Worm (Caenorhabditis elegans) whole organism, young adult: ENCODE data around the gene set-4.

ENCODE experiments used
- B0035.1 ChIP-seq: sonication (generic microtip); optimal IDR thresholded peaks from 2 replicates; lab custom pipeline; 2016; ENCODE audit warnings: missing genetic modification characterization, mild to moderate bottlenecking, missing compliant biosample characterization, missing genotype, missing genetic modification reagents
- B0261.1 ChIP-seq: sonication (generic microtip); optimal IDR thresholded peaks from 2 replicates; lab custom pipeline; 2016; ENCODE audit warnings: mild to moderate bottlenecking, missing genetic modification characterization, moderate library complexity, missing compliant biosample characterization
- B0336.3 ChIP-seq: fragments of 200-800 bp; sonication (Bioruptor generic); IDR thresholded peaks from 2 replicates; pipeline ENCODE4 v1.3.6; 2022; ENCODE audit warnings: missing genetic modification characterization, missing compliant biosample characterization
- C17E4.6 ChIP-seq: fragments of 200-800 bp; sonication (Bioruptor generic); IDR thresholded peaks from 2 replicates; pipeline ENCODE4 v1.3.6; 2022; ENCODE audit warnings: missing genetic modification reagents, missing genetic modification characterization, missing compliant biosample characterization
- D2030.7 ChIP-seq: fragments of 200-800 bp; sonication (Bioruptor generic); IDR thresholded peaks from 2 replicates; pipeline ENCODE4 v1.3.6; 2022; ENCODE audit warnings: missing genetic modification reagents, missing genetic modification characterization, missing compliant biosample characterization
- F37B4.10 ChIP-seq: fragments of 200-800 bp; sonication (Bioruptor generic); IDR thresholded peaks from 2 replicates; pipeline ENCODE4 v1.3.6; 2022; ENCODE audit warnings: missing genetic modification characterization, missing compliant biosample characterization
- F49E8.2 ChIP-seq: sonication (generic microtip); optimal IDR thresholded peaks from 3 replicates; lab custom pipeline; 2017; ENCODE audit warnings: missing genetic modification characterization, mild to moderate bottlenecking, missing compliant biosample characterization, antibody characterized with exemption, moderate library complexity; ENCODE audit not compliant: insufficient read depth
- F55B11.4 ChIP-seq: sonication (generic microtip); optimal IDR thresholded peaks from 2 replicates; lab custom pipeline; 2016; ENCODE audit warnings: missing compliant biosample characterization, missing genetic modification characterization, borderline replicate concordance; ENCODE audit not compliant: insufficient read depth
- K12H6.12 ChIP-seq: fragments of 200-800 bp; sonication (Bioruptor generic); optimal IDR thresholded peaks from 2 replicates; lab custom pipeline; 2018; ENCODE audit warnings: mild to moderate bottlenecking, missing genetic modification characterization, missing compliant biosample characterization
- T26A5.8 ChIP-seq: sonication (generic microtip); optimal IDR thresholded peaks from 2 replicates; lab custom pipeline; 2016; ENCODE audit warnings: missing genetic modification characterization, missing compliant biosample characterization
- Y53F4B.3 ChIP-seq: fragments of 200-800 bp; sonication (Bioruptor generic); IDR thresholded peaks from 2 replicates; pipeline ENCODE4 v1.3.6; 2022; ENCODE audit warnings: missing genetic modification reagents, missing genetic modification characterization, missing compliant biosample characterization
- Y56A3A.18 ChIP-seq: fragments of 200-800 bp; sonication (Bioruptor generic); IDR thresholded peaks from 2 replicates; pipeline ENCODE4 v1.3.6; 2022; ENCODE audit warnings: missing genetic modification reagents, missing genetic modification characterization, missing compliant biosample characterization
- Y67H2A.10 ChIP-seq: fragments of 200-800 bp; sonication (Bioruptor generic); conservative IDR thresholded peaks from 2 replicates; pipeline ENCODE4 v1.3.6; 2022; ENCODE audit warnings: missing genetic modification reagents, missing genetic modification characterization, missing compliant biosample characterization
- ZK185.1 ChIP-seq: sonication (generic microtip); optimal IDR thresholded peaks from 2 replicates; lab custom pipeline; 2016; ENCODE audit warnings: mild to moderate bottlenecking, missing genetic modification characterization, missing compliant biosample characterization; ENCODE audit not compliant: poor library complexity, severe bottlenecking
- aptf-2 ChIP-seq: fragments of 200-800 bp; sonication (Bioruptor generic); conservative IDR thresholded peaks from 2 replicates; pipeline ENCODE4 v1.3.6; 2022; ENCODE audit warnings: missing genetic modification reagents, missing genetic modification characterization, missing compliant biosample characterization
- atf-7 ChIP-seq: sonication (generic microtip); optimal IDR thresholded peaks from 2 replicates; lab custom pipeline; 2017; ENCODE audit warnings: mild to moderate bottlenecking, missing genetic modification characterization, missing compliant biosample characterization
- ccch-3 ChIP-seq: fragments of 200-800 bp; sonication (Bioruptor generic); optimal IDR thresholded peaks from 2 replicates; lab custom pipeline; 2018; ENCODE audit warnings: mild to moderate bottlenecking, missing genetic modification characterization, missing compliant biosample characterization
- ceh-40 ChIP-seq: fragments of 200-800 bp; sonication (Bioruptor generic); IDR thresholded peaks from 2 replicates; pipeline ENCODE4 v1.3.6; 2022; ENCODE audit warnings: missing genetic modification characterization, missing compliant biosample characterization
- ceh-79 ChIP-seq: sonication (generic microtip); optimal IDR thresholded peaks from 2 replicates; lab custom pipeline; 2017; ENCODE audit warnings: mild to moderate bottlenecking, missing genetic modification characterization, missing compliant biosample characterization
- ceh-91 ChIP-seq: fragments of 200-800 bp; sonication (Bioruptor generic); IDR thresholded peaks from 2 replicates; pipeline ENCODE4 v1.3.6; 2022; ENCODE audit warnings: missing genetic modification reagents, missing genetic modification characterization, missing compliant biosample characterization
- chd-7 ChIP-seq: sonication (generic microtip); optimal IDR thresholded peaks from 2 replicates; lab custom pipeline; 2016; ENCODE audit warnings: mild to moderate bottlenecking, missing genetic modification characterization, moderate library complexity, missing compliant biosample characterization
- egl-44 ChIP-seq: fragments of 200-800 bp; sonication (Bioruptor generic); IDR thresholded peaks from 2 replicates; pipeline ENCODE4 v1.3.6; 2022; ENCODE audit warnings: missing genetic modification reagents, missing genetic modification characterization, missing compliant biosample characterization
- lag-1 ChIP-seq: fragments of 200-800 bp; sonication (Bioruptor generic); IDR thresholded peaks from 2 replicates; pipeline ENCODE4 v1.3.6; 2022; ENCODE audit warnings: missing genetic modification reagents, missing genetic modification characterization, missing compliant biosample characterization
- lin-35 ChIP-seq, 3 experiments: fragments of 150-350 bp in 2 of 3; sonication (generic microtip) in 1 of 3; optimal IDR thresholded peaks; 2 replicates each; lab custom pipeline; 2014 to 2018; ENCODE audit warnings: missing biosample characterization in 3 of 3, missing genetic modification characterization in 3 of 3, missing genetic modification reagents in 3 of 3
- lsl-1 ChIP-seq: fragments of 200-800 bp; sonication (Bioruptor generic); optimal IDR thresholded peaks from 2 replicates; lab custom pipeline; 2018; ENCODE audit warnings: mild to moderate bottlenecking, missing genetic modification characterization, moderate library complexity, missing compliant biosample characterization
- mes-4 ChIP-seq: sonication (generic microtip); optimal IDR thresholded peaks from 2 replicates; lab custom pipeline; 2016; ENCODE audit warnings: missing genotype, missing genetic modification characterization, missing compliant biosample characterization
- nfya-2 ChIP-seq: fragments of 200-800 bp; sonication (Bioruptor generic); IDR thresholded peaks from 2 replicates; pipeline ENCODE4 v1.3.6; 2022; ENCODE audit warnings: missing genetic modification reagents, missing genetic modification characterization, missing compliant biosample characterization
- nhr-179 ChIP-seq: sonication (generic microtip); optimal IDR thresholded peaks from 2 replicates; lab custom pipeline; 2016; ENCODE audit warnings: mild to moderate bottlenecking, missing genetic modification characterization, missing compliant biosample characterization
- nhr-80 ChIP-seq: sonication (generic microtip); optimal IDR thresholded peaks from 2 replicates; lab custom pipeline; 2016; ENCODE audit warnings: missing genetic modification characterization, missing compliant biosample characterization
- nhr-90 ChIP-seq: sonication (generic microtip); optimal IDR thresholded peaks from 2 replicates; lab custom pipeline; 2016; ENCODE audit warnings: missing genotype, mild to moderate bottlenecking, missing genetic modification characterization, missing compliant biosample characterization
- pbrm-1 ChIP-seq: fragments of 200-800 bp; sonication (Bioruptor generic); IDR thresholded peaks from 2 replicates; pipeline ENCODE4 v1.3.6; 2022; ENCODE audit warnings: missing genetic modification reagents, missing genetic modification characterization, missing compliant biosample characterization
- tbp1 ChIP-seq: fragments of 200-800 bp; sonication (Bioruptor generic); optimal IDR thresholded peaks from 2 replicates; lab custom pipeline; 2018; ENCODE audit warnings: mild to moderate bottlenecking, missing genetic modification characterization, missing compliant biosample characterization
- tlf-1 ChIP-seq: fragments of 200-800 bp; sonication (Bioruptor generic); optimal IDR thresholded peaks from 2 replicates; lab custom pipeline; 2018; ENCODE audit warnings: mild to moderate bottlenecking, missing genetic modification characterization, missing compliant biosample characterization
- zim-3 ChIP-seq: sonication (generic microtip); optimal IDR thresholded peaks from 2 replicates; lab custom pipeline; 2017; ENCODE audit warnings: mild to moderate bottlenecking, missing genetic modification characterization, moderate library complexity, missing compliant biosample characterization
- ztf-28 ChIP-seq: fragments of 200-800 bp; sonication (Bioruptor generic); IDR thresholded peaks from 2 replicates; pipeline ENCODE4 v1.3.6; 2022; ENCODE audit warnings: missing genetic modification reagents, missing genetic modification characterization, missing compliant biosample characterization

Gene set-4

ce11 chrII:6290047-6290582 is 41.0 kb downstream of the set-4 start, which contains the start of gene upb-1:
TSS of gene upb-1 (minus strand) at chrII:6290097.
- TF ChIP-seq nhr-80 (tag; lab: Kevin White, UChicago) = peak; percentile 32
- TF ChIP-seq chd-7 = no peak
- TF ChIP-seq, all 124 proteins: peak for 1

- TF ChIP-seq nhr-90 (tag; lab: Kevin White, UChicago) (no peak), lag-1 (no peak), ccch-3 (GFP tag; lab: Kevin White, UChicago) (no peak), B0261.1 (tag; lab: Kevin White, UChicago) (no peak), F55B11.4 (tag; lab: Kevin White, UChicago) (no peak), F37B4.10 (GFP tag; lab: Robert Waterston, UW) (no peak), atf-7 (tag; lab: Kevin White, UChicago) (no peak), Y56A3A.18 (GFP tag; lab: Robert Waterston, UW) (no peak), nfya-2 (GFP tag; lab: Robert Waterston, UW) (no peak), C17E4.6 (GFP tag; lab: Robert Waterston, UW) (no peak), tlf-1 (no peak), lsl-1 (GFP tag; lab: Kevin White, UChicago) (no peak), B0035.1 (no peak), ceh-40 (GFP tag; lab: Robert Waterston, UW) (no peak), B0336.3 (GFP tag; lab: Robert Waterston, UW) (no peak)
These were observed 43.0 kb downstream of the set-4 start for ce11 chrII:6288104-6288503.

DNA sequence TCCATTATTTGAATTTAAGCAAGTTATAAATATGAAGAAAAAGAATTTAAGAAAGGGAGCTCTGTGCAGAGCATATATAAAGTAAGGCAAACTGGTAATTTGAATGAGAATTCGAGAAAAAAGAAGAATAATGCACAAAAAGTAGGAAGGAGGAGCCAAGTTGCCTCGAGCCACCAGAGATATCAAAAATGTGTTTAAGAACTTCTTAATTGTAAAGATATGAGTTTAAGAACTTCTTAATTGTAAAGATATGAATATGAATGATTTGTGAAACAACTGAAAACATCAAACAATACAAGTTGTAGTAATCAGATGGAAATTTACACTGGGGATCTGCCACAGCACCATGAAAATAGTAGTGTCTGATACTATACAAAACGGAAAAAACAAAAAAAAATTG is 44.3 kb downstream of the set-4 start, which contains the start of gene F13H8.6:
Gene F13H8.6, minus strand, starts transcription at position 101 of the 400 bp plus-strand sequence.
- TF ChIP-seq D2030.7 (GFP tag; lab: Robert Waterston, UW) (no peak), egl-44 (GFP tag; lab: Robert Waterston, UW) (no peak), zim-3 (tag; lab: Kevin White, UChicago) (no peak), tbp1 (GFP tag; lab: Kevin White, UChicago) (no peak), ZK185.1 (tag; lab: Kevin White, UChicago) (no peak), mes-4 (tag; lab: Kevin White, UChicago) (no peak), nhr-179 (tag; lab: Kevin White, UChicago) (no peak), atf-7 (tag; lab: Kevin White, UChicago) (no peak), Y53F4B.3 (GFP tag; lab: Robert Waterston, UW) (no peak), lin-35 (GFP tag; optimal IDR thresholded peaks at IDR 0.05; lab: Kevin White, UChicago) (no peak), Y67H2A.10 (no peak), T26A5.8 (tag; lab: Kevin White, UChicago) (no peak), ceh-91 (no peak), pbrm-1 (GFP tag; lab: Robert Waterston, UW) (no peak)

- no peak for TF ChIP-seq K12H6.12 (tag; lab: Kevin White, UChicago)
- no peak for TF ChIP-seq F49E8.2 (tag; lab: Kevin White, UChicago)
- TF ChIP-seq nhr-80 (tag; lab: Kevin White, UChicago) = peak; percentile 51
- TF ChIP-seq ceh-79 (tag; lab: Kevin White, UChicago) = no peak
- no peak for TF ChIP-seq T26A5.8 (tag; lab: Kevin White, UChicago)
- no peak for TF ChIP-seq F37B4.10 (GFP tag; lab: Robert Waterston, UW)
- no peak for TF ChIP-seq aptf-2
- TF ChIP-seq ztf-28 (GFP tag; lab: Robert Waterston, UW) = no peak
- TF ChIP-seq ceh-40 (GFP tag; lab: Robert Waterston, UW) = no peak
These were observed 48.1 kb downstream of the set-4 start, which contains the start of gene F13H8.1 for ce11 chrII:6283074-6283473. TSS of gene F13H8.1 (plus strand) at chrII:6283384.
